Worm (Caenorhabditis elegans): Measurements from ENCODE around the gene spig-5.

Gene spig-5

DNA sequence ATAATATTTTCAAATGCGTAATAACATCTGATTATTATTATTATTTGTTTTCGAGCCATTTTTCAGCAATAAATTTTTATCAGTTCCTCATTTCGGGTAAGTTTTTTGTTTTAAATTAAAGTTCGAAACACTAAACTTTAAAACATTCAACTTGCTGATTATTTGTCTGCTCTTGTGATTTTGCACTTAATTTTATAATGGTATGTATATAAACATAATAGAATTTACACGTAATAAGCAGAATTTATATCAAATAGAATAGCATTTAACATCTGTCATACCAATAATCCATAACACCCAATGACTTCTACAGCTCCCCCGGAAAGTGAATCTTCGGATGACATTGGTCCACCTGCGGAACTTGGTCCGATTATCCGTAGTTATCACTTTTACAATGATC, 24.9 kb downstream of the spig-5 start, which contains the start of gene srm-4:
srm-4 (plus strand) TSS at position 301 of the 400 bp plus-strand sequence.
- TF ChIP-seq snpc-4 (tag; optimal IDR thresholded peaks at IDR 0.05): no peak
- no peak for TF ChIP-seq lin-35 (GFP tag; optimal IDR thresholded peaks at IDR 0.05)

DNA sequence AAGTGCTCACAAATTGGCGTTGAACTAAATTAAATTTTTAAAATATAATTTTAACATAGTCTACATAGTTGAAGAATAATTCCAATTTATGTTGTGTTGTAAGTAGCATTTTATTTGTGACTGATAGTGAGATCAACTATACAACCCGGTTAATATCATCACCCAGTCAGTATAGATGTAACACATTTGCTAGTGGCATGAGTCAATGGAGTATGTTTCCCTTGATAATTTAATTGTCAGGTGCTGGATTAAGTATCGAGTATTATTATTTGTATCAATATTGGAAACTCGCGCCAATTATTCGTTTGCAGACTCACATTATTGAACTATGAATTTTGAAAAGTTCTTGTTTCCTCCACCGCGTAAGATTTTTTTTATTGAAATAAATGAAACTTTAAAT, 26.6 kb downstream of the spig-5 start, which contains the start of gene srm-5:
srm-5 (plus strand) TSS at position 301 of the 400 bp plus-strand sequence.
- TF ChIP-seq nhr-20 (tag; optimal IDR thresholded peaks at IDR 0.05) (no peak), mdl-1 (tag; optimal IDR thresholded peaks at IDR 0.05) (no peak), nhr-71 (tag; optimal IDR thresholded peaks at IDR 0.05) (peak; percentile 7), nhr-90 (tag; optimal IDR thresholded peaks at IDR 0.05; ENCODE audit: poor library complexity) (no peak), egl-27 (tag; optimal IDR thresholded peaks at IDR 0.05) (no peak), fkh-8 (tag; optimal IDR thresholded peaks at IDR 0.05) (peak; percentile 28), lir-3 (tag; optimal IDR thresholded peaks at IDR 0.05; ENCODE audit: poor library complexity) (no peak), nhr-28 (tag; optimal IDR thresholded peaks at IDR 0.05) (no peak)

DNA sequence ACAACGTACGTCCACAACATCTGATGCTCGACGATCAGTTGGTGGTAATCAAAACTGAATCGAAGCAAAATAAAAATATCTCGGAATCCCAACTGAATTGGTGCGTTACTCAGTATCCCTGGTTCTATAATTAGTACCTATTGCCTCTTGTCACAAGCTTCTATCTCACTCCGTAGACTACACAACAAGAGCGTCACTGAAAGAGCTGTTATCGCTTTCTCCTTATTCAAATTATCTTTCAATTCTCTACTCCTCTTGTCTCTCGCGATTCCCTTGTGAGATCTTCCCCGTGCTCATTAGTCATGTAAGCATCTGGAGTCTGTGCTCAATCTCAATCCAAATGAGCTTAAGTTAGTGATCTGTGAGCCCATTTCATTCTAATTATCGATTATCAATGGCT, 28.4 kb downstream of the spig-5 start, which contains the start of gene srm-6:
srm-6 (plus strand) TSS at position 301 of the 400 bp plus-strand sequence.
- TF ChIP-seq ceh-8 (GFP tag; optimal IDR thresholded peaks at IDR 0.05) (peak; percentile 69), pax-3 (tag; optimal IDR thresholded peaks at IDR 0.05) (peak; percentile 15), fkh-8 (tag; optimal IDR thresholded peaks at IDR 0.05) (peak; percentile 40), nhr-71 (tag; optimal IDR thresholded peaks at IDR 0.05) (peak; percentile 15), unc-86 (tag; optimal IDR thresholded peaks at IDR 0.05) (no peak), nhr-47 (tag; optimal IDR thresholded peaks at IDR 0.05) (peak; percentile 3), lsy-2 (tag; optimal IDR thresholded peaks at IDR 0.05) (no peak), nhr-76 (tag; optimal IDR thresholded peaks at IDR 0.05) (no peak), efl-1 (optimal IDR thresholded peaks at IDR 0.05) (no peak), efl-1 (GFP tag; optimal IDR thresholded peaks at IDR 0.05 in 1 of 2) (peak in 1 of 2 experiments; percentile 20), pqm-1 (tag; optimal IDR thresholded peaks at IDR 0.05) (no peak)

DNA sequence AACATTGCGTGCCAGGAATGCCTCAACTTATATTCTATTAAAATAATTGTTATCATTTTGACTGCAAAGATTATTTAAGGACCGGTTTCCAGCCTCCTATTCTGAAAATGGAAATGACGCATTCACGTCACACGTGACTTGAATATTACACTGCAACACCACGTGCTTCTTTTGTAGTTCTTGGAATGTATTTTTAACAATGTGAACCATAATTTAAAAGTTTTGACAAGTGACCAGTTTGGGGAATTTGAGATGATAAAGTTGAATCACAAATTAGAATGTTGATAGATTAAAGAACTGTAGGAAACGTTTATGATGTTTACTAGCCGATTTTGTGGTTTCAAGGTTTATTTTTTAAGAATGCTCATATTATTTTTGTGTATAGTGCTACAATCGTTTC, 33.4 kb downstream of the spig-5 start, which contains the start of gene F47B8.10:
F47B8.10 (plus strand) TSS at position 301 of the 400 bp plus-strand sequence.
- TF ChIP-seq efl-1 (optimal IDR thresholded peaks at IDR 0.05): no peak
- peak in 1 of 2 experiments; percentile 14 for TF ChIP-seq efl-1 (GFP tag; optimal IDR thresholded peaks at IDR 0.05 in 1 of 2)
- TF ChIP-seq isw-1 (GFP tag; IDR thresholded peaks at IDR 0.05): no peak
- TF ChIP-seq lin-35 (GFP tag; optimal IDR thresholded peaks at IDR 0.05): peak in 1 of 2 experiments; percentile 34

DNA sequence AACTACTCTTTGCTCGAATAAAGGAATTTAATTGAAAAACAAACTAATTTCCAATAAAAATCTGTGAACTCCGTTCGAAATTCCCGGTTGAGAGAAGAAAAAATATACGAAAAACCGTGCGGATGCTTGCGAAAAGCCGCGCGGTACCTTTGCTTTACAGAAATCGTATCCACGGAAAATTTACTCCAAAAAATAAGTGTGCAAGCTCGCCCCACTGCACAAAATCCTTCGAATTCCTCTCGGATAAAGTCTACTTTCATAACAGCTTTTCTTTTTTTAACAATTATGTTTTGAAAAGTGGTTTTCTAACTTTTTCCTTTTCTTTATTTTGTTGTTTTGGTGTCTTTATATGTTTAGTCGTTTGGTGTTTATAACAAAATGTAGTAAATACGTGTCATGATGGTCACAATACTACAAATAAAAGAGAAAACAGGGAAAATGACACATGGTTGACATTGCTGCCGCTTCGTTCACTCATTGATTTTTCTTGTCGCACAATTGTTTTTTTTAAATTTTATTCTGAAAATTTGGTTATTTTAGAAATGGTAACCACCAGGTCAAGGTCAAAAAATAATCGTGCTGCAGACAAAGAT, 39.1 kb downstream of the spig-5 start, which contains the start of gene cept-2:
cept-2 (plus strand) TSS at position 533 of the 593 bp plus-strand sequence.
- TF ChIP-seq pag-3 (tag; optimal IDR thresholded peaks at IDR 0.05; ENCODE audit: borderline replicate concordance, insufficient read depth): peak; percentile 82
- no peak for TF ChIP-seq unc-30 (tag; optimal IDR thresholded peaks at IDR 0.05)
- TF ChIP-seq mef-2 (tag; optimal IDR thresholded peaks at IDR 0.05): peak; percentile 37
- peak; percentile 92 for TF ChIP-seq unc-86 (tag; optimal IDR thresholded peaks at IDR 0.05)
- no peak for TF ChIP-seq nhr-76 (tag; optimal IDR thresholded peaks at IDR 0.05)
- TF ChIP-seq nhr-77 (tag; optimal IDR thresholded peaks at IDR 0.05): peak; percentile 92
- TF ChIP-seq lin-35 (GFP tag; optimal IDR thresholded peaks at IDR 0.05): peak; percentile 87 to 88
- peak; percentile 98 for TF ChIP-seq rnt-1 (tag; optimal IDR thresholded peaks at IDR 0.05)
- TF ChIP-seq ztf-11 (tag; optimal IDR thresholded peaks at IDR 0.05): peak in 1 of 2 experiments; percentile 91
- peak; percentile 94 for TF ChIP-seq dsc-1 (tag; optimal IDR thresholded peaks at IDR 0.05)
- TF ChIP-seq sox-4 (tag; optimal IDR thresholded peaks at IDR 0.05): peak; percentile 89
- TF ChIP-seq pax-3 (tag; optimal IDR thresholded peaks at IDR 0.05): peak; percentile 99
- TF ChIP-seq isw-1 (GFP tag; IDR thresholded peaks at IDR 0.05): peak; percentile 92
- TF ChIP-seq nhr-71 (tag; optimal IDR thresholded peaks at IDR 0.05): peak; percentile 97
- peak; percentile 96 for TF ChIP-seq nhr-47 (tag; optimal IDR thresholded peaks at IDR 0.05)
- peak; percentile 60 for TF ChIP-seq nhr-237 (tag; optimal IDR thresholded peaks at IDR 0.05)
- no peak for TF ChIP-seq pqm-1 (tag; optimal IDR thresholded peaks at IDR 0.05)
- peak; percentile 56 for TF ChIP-seq F16B12.6 (tag; optimal IDR thresholded peaks at IDR 0.05)
- TF ChIP-seq jun-1 (tag; optimal IDR thresholded peaks at IDR 0.05): peak; percentile 84
- TF ChIP-seq skn-1 (tag; optimal IDR thresholded peaks at IDR 0.05): peak; percentile 95
- TF ChIP-seq hlh-4 (tag; optimal IDR thresholded peaks at IDR 0.05): no peak
- peak; percentile 94 for TF ChIP-seq mep-1 (tag; optimal IDR thresholded peaks at IDR 0.05)
- peak; percentile 75 for TF ChIP-seq nhr-11 (tag; optimal IDR thresholded peaks at IDR 0.05)
- TF ChIP-seq nhr-19 (GFP tag; conservative IDR thresholded peaks at IDR 0.05): peak; percentile 96
- TF ChIP-seq lin-15B (tag; optimal IDR thresholded peaks at IDR 0.05): peak; percentile 67
- peak in 1 of 2 experiments; percentile 56 for TF ChIP-seq egl-27 (tag; optimal IDR thresholded peaks at IDR 0.05)
- peak; percentile 95 for TF ChIP-seq swsn-7 (tag; optimal IDR thresholded peaks at IDR 0.05)
- no peak for TF ChIP-seq sptf-1 (tag; optimal IDR thresholded peaks at IDR 0.05)
- TF ChIP-seq fkh-4 (tag; optimal IDR thresholded peaks at IDR 0.05; ENCODE audit: borderline replicate concordance): peak; percentile 85
- peak; percentile 97 for TF ChIP-seq nhr-20 (tag; optimal IDR thresholded peaks at IDR 0.05)
- peak; percentile 95 for TF ChIP-seq fkh-8 (tag; optimal IDR thresholded peaks at IDR 0.05)
- peak; percentile 46 for TF ChIP-seq elt-2 (tag; optimal IDR thresholded peaks at IDR 0.05)
